Worm (Caenorhabditis elegans) whole organism, L4 larva: ENCODE results near the gene ttyh-1.

ENCODE experiments used
- R02D3.7 ChIP-seq: fragments of 150-350 bp; sonication (generic microtip); optimal IDR thresholded peaks from 3 replicates; lab custom pipeline; 2014; ENCODE audit warnings: missing biosample characterization, missing genetic modification characterization
- ceh-28 ChIP-seq: fragments of 150-350 bp; optimal IDR thresholded peaks from 2 replicates; lab custom pipeline; 2014; ENCODE audit warnings: missing biosample characterization, missing genetic modification reagents, missing genetic modification characterization
- ceh-32 ChIP-seq: sonication (generic microtip); optimal IDR thresholded peaks from 2 replicates; lab custom pipeline; 2016; ENCODE audit warnings: mild to moderate bottlenecking, missing genetic modification characterization, missing compliant biosample characterization; ENCODE audit not compliant: poor library complexity
- daf-8 ChIP-seq: fragments of 200-800 bp; sonication (Bioruptor generic); IDR thresholded peaks from 2 replicates; pipeline ENCODE4 v1.3.6; 2022; ENCODE audit warnings: missing genetic modification characterization, missing compliant biosample characterization
- dmd-6 ChIP-seq: fragments of 200-800 bp; sonication (Bioruptor generic); IDR thresholded peaks from 2 replicates; pipeline ENCODE4 v1.3.6; 2022; ENCODE audit warnings: missing genetic modification reagents, missing genetic modification characterization, missing compliant biosample characterization
- fkh-10 ChIP-seq: fragments of 150-350 bp; optimal IDR thresholded peaks from 2 replicates; lab custom pipeline; 2014; ENCODE audit warnings: missing biosample characterization, missing genetic modification reagents, missing genetic modification characterization
- lsy-2 ChIP-seq, 2 experiments: fragments of 150-350 bp in 1 of 2; sonication (generic microtip) in 1 of 2; optimal IDR thresholded peaks; 2 replicates each; lab custom pipeline; 2014 to 2017; ENCODE audit warnings: missing biosample characterization in 2 of 2, missing genetic modification characterization in 2 of 2
- mep-1 ChIP-seq: fragments of 150-350 bp; sonication (generic microtip); optimal IDR thresholded peaks from 3 replicates; lab custom pipeline; 2014; ENCODE audit warnings: missing biosample characterization, missing genetic modification characterization
- nhr-11 ChIP-seq: fragments of 150-350 bp; optimal IDR thresholded peaks from 2 replicates; lab custom pipeline; 2014; ENCODE audit warnings: missing biosample characterization, missing genetic modification characterization
- nhr-42 ChIP-seq: fragments of 200-800 bp; sonication (Bioruptor generic); IDR thresholded peaks from 2 replicates; pipeline ENCODE4 v1.3.6; 2022; ENCODE audit warnings: missing genetic modification characterization, missing compliant biosample characterization
- pqm-1 ChIP-seq: sonication (generic microtip); optimal IDR thresholded peaks from 2 replicates; lab custom pipeline; 2017; ENCODE audit warnings: missing biosample characterization, missing genetic modification characterization
- skn-1 ChIP-seq: fragments of 150-350 bp; optimal IDR thresholded peaks from 2 replicates; lab custom pipeline; 2014; ENCODE audit warnings: missing biosample characterization, missing genetic modification characterization
- zfp-2 ChIP-seq: sonication (generic microtip); optimal IDR thresholded peaks from 2 replicates; lab custom pipeline; 2016; ENCODE audit warnings: mild to moderate bottlenecking, missing genetic modification characterization, missing compliant biosample characterization
- ztf-7 ChIP-seq: fragments of 150-350 bp; optimal IDR thresholded peaks from 2 replicates; lab custom pipeline; 2014; ENCODE audit warnings: missing biosample characterization, missing genetic modification characterization

- TF ChIP-seq zfp-2 (tag; lab: Kevin White, UChicago) = no peak
- no peak for TF ChIP-seq fkh-10
- no peak for TF ChIP-seq ztf-7
- TF ChIP-seq mep-1 (tag; lab: Kevin White, UChicago) = no peak
- TF ChIP-seq nhr-11 (tag; lab: Kevin White, UChicago) = no peak
- TF ChIP-seq dmd-6 (GFP tag; lab: Robert Waterston, UW) = peak; percentile 63; the same call in 1 of the 2 replicates
- no peak for TF ChIP-seq pqm-1 (tag; lab: Kevin White, UChicago)
- no peak for TF ChIP-seq lsy-2 (tag; optimal IDR thresholded peaks at IDR 0.05; lab: Kevin White, UChicago)
- TF ChIP-seq skn-1 = no peak
- no peak for TF ChIP-seq daf-8 (GFP tag; lab: Robert Waterston, UW)
- TF ChIP-seq ceh-32 (tag; lab: Kevin White, UChicago) = no peak
- TF ChIP-seq nhr-42 (GFP tag; lab: Robert Waterston, UW) = no peak
- no peak for TF ChIP-seq ceh-28 (tag; lab: Kevin White, UChicago)
- TF ChIP-seq R02D3.7 (tag; lab: Kevin White, UChicago) = no peak
These were observed 1.6 kb downstream of the ttyh-1 start for ce11 chrX:11370090-11370489.
